Worm (Caenorhabditis elegans) whole organism, L1 larva: Measurements from ENCODE around the gene msp-19.

Experiments used
- fkh-10 ChIP-seq: sonication (generic microtip); optimal IDR thresholded peaks from 2 replicates; lab custom pipeline; 2017; ENCODE audit warnings: missing biosample characterization, missing genetic modification reagents, missing genetic modification characterization
- fos-1 ChIP-seq: fragments of 150-350 bp; optimal IDR thresholded peaks from 2 replicates; lab custom pipeline; 2014; ENCODE audit warnings: missing biosample characterization, missing genetic modification characterization
- jun-1 ChIP-seq: fragments of 150-350 bp; optimal IDR thresholded peaks from 2 replicates; lab custom pipeline; 2014; ENCODE audit warnings: missing biosample characterization, missing genetic modification reagents, missing genetic modification characterization
- lin-15B ChIP-seq: fragments of 150-350 bp; sonication (generic microtip); optimal IDR thresholded peaks from 3 replicates; lab custom pipeline; 2014; ENCODE audit warnings: missing biosample characterization, missing genetic modification characterization
- lir-3 ChIP-seq: sonication (generic microtip); optimal IDR thresholded peaks from 2 replicates; lab custom pipeline; 2016; ENCODE audit warnings: mild to moderate bottlenecking, missing genetic modification characterization, moderate library complexity, missing compliant biosample characterization; ENCODE audit not compliant: poor library complexity
- nhr-77 ChIP-seq: fragments of 150-350 bp; optimal IDR thresholded peaks from 2 replicates; lab custom pipeline; 2014; ENCODE audit warnings: missing biosample characterization, missing genetic modification characterization
- rnt-1 ChIP-seq: sonication (generic microtip); optimal IDR thresholded peaks from 2 replicates; lab custom pipeline; 2016; ENCODE audit warnings: mild to moderate bottlenecking, missing genetic modification characterization, moderate library complexity, missing compliant biosample characterization
- unc-62 ChIP-seq: fragments of 150-350 bp; optimal IDR thresholded peaks from 2 replicates; lab custom pipeline; 2014; ENCODE audit warnings: missing biosample characterization, missing genetic modification reagents, missing genetic modification characterization

DNA sequence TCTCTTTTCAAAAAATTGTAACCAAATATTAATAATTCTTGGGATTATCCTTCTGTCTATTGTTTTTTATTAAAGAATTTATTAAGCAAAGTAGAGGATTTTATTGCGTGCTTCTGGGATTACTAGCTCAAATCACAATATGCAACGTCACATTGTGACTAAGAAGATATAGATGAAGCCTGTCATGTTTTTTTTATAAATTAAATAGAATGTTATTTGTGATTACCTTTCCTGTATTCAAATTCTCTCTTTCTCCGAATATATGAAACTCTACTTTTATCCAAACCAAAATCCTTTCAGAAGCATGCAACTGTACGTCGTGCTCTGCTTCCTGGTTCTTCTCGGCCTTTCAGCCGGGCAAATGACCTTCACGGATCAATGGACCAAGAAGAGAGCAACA, 30.2 kb downstream of the msp-19 start, which contains the start of gene nlp-47:
- TF ChIP-seq fkh-10 (GFP tag; lab: Kevin White, UChicago) (no peak), lin-15B (no peak), nhr-77 (tag; lab: Kevin White, UChicago) (no peak), fos-1 (no peak), rnt-1 (no peak), unc-62 (GFP tag; lab: Kevin White, UChicago) (no peak), lir-3 (no peak), jun-1 (tag; lab: Kevin White, UChicago) (no peak)
